Worm (Caenorhabditis elegans): ENCODE data around the gene F46F3.3.

Gene F46F3.3

ce11 chrV:11676498-11676897 is 9.2 kb downstream of the F46F3.3 start:
- no peak for TF ChIP-seq tbx-8 (GFP tag; optimal IDR thresholded peaks at IDR 0.05)
- no peak for TF ChIP-seq lsy-2 (tag; optimal IDR thresholded peaks at IDR 0.05)
- TF ChIP-seq elt-3 (tag; optimal IDR thresholded peaks at IDR 0.05), result no peak
- TF ChIP-seq mep-1 (tag; optimal IDR thresholded peaks at IDR 0.05), result no peak
- TF ChIP-seq sem-2 (GFP tag; optimal IDR thresholded peaks at IDR 0.05), result no peak
- TF ChIP-seq nhr-2 (tag; optimal IDR thresholded peaks at IDR 0.05), result no peak
- no peak for TF ChIP-seq nhr-12 (tag; optimal IDR thresholded peaks at IDR 0.05)
- TF ChIP-seq ceh-43 (GFP tag; optimal IDR thresholded peaks at IDR 0.05), result no peak
- TF ChIP-seq bed-3 (GFP tag; optimal IDR thresholded peaks at IDR 0.05), result no peak
- TF ChIP-seq mls-2 (tag; optimal IDR thresholded peaks at IDR 0.05), result no peak

- TF ChIP-seq elt-1 (tag; optimal IDR thresholded peaks at IDR 0.05; ENCODE audit: borderline replicate concordance, insufficient read depth) (no peak), ceh-39 (tag; optimal IDR thresholded peaks at IDR 0.05) (no peak), nhr-237 (tag; optimal IDR thresholded peaks at IDR 0.05) (no peak), blmp-1 (tag; optimal IDR thresholded peaks at IDR 0.05) (no peak), sptf-1 (tag; optimal IDR thresholded peaks at IDR 0.05) (no peak), lin-13 (tag; optimal IDR thresholded peaks at IDR 0.05) (no peak), nhr-12 (tag; optimal IDR thresholded peaks at IDR 0.05) (no peak), unc-120 (tag; optimal IDR thresholded peaks at IDR 0.05; ENCODE audit: poor library complexity, severe bottlenecking) (no peak), pha-4 (tag; optimal IDR thresholded peaks at IDR 0.05) (no peak), lsy-2 (tag; optimal IDR thresholded peaks at IDR 0.05) (no peak), ztf-11 (tag; optimal IDR thresholded peaks at IDR 0.05) (no peak), ces-1 (GFP tag; optimal IDR thresholded peaks at IDR 0.05) (no peak), flh-1 (GFP tag; optimal IDR thresholded peaks at IDR 0.05) (no peak), mls-2 (tag; optimal IDR thresholded peaks at IDR 0.05) (no peak), M03D4.4 (tag; optimal IDR thresholded peaks at IDR 0.05) (no peak), unc-62 (GFP tag; optimal IDR thresholded peaks at IDR 0.05) (no peak), sem-2 (GFP tag; optimal IDR thresholded peaks at IDR 0.05) (no peak), bed-3 (GFP tag; optimal IDR thresholded peaks at IDR 0.05) (no peak)
Measured at ce11 chrV:11677030-11677429, 9.8 kb downstream of the F46F3.3 start.

- TF ChIP-seq unc-120 (tag; optimal IDR thresholded peaks at IDR 0.05; ENCODE audit: poor library complexity, severe bottlenecking) (peak; percentile 60), hlh-1 (tag; optimal IDR thresholded peaks at IDR 0.05) (peak; percentile 76), ztf-11 (tag; optimal IDR thresholded peaks at IDR 0.05) (no peak)
Measured at ce11 chrV:11677494-11677893, 10.2 kb downstream of the F46F3.3 start.

- TF ChIP-seq mab-5 (tag; optimal IDR thresholded peaks at IDR 0.05) (no peak), elt-3 (tag; optimal IDR thresholded peaks at IDR 0.05) (no peak), unc-39 (tag; optimal IDR thresholded peaks at IDR 0.05) (no peak), unc-120 (tag; optimal IDR thresholded peaks at IDR 0.05; ENCODE audit: poor library complexity, severe bottlenecking) (no peak), sem-2 (GFP tag; optimal IDR thresholded peaks at IDR 0.05) (no peak), pha-4 (tag; optimal IDR thresholded peaks at IDR 0.05) (no peak), mls-2 (tag; optimal IDR thresholded peaks at IDR 0.05) (no peak), nhr-28 (tag; optimal IDR thresholded peaks at IDR 0.05) (no peak), ceh-83 (GFP tag; optimal IDR thresholded peaks at IDR 0.05) (no peak), cnd-1 (tag; optimal IDR thresholded peaks at IDR 0.05) (no peak), blmp-1 (tag; optimal IDR thresholded peaks at IDR 0.05) (peak; percentile 25), ham-2 (GFP tag; optimal IDR thresholded peaks at IDR 0.05) (peak; percentile 49), unc-62 (GFP tag; optimal IDR thresholded peaks at IDR 0.05) (peak; percentile 46), nhr-237 (tag; optimal IDR thresholded peaks at IDR 0.05) (no peak), hlh-1 (tag; optimal IDR thresholded peaks at IDR 0.05) (no peak), zip-8 (tag; optimal IDR thresholded peaks at IDR 0.05) (peak; percentile 42), tbx-8 (GFP tag; optimal IDR thresholded peaks at IDR 0.05) (no peak), sptf-1 (tag; optimal IDR thresholded peaks at IDR 0.05) (no peak), nhr-2 (tag; optimal IDR thresholded peaks at IDR 0.05) (no peak), lsy-2 (tag; optimal IDR thresholded peaks at IDR 0.05) (no peak), ceh-39 (tag; optimal IDR thresholded peaks at IDR 0.05) (no peak), ztf-11 (tag; optimal IDR thresholded peaks at IDR 0.05) (no peak), mep-1 (tag; optimal IDR thresholded peaks at IDR 0.05) (no peak)
Measured at ce11 chrV:11680519-11681203, 13.4 kb downstream of the F46F3.3 start.

- TF ChIP-seq nhr-76 (tag; optimal IDR thresholded peaks at IDR 0.05), result no peak
- no peak for TF ChIP-seq mls-2 (tag; optimal IDR thresholded peaks at IDR 0.05)
- TF ChIP-seq nhr-237 (tag; optimal IDR thresholded peaks at IDR 0.05), result no peak
- no peak for TF ChIP-seq lin-13 (tag; optimal IDR thresholded peaks at IDR 0.05)
- TF ChIP-seq blmp-1 (tag; optimal IDR thresholded peaks at IDR 0.05), result no peak
- no peak for TF ChIP-seq bed-3 (GFP tag; optimal IDR thresholded peaks at IDR 0.05)
- no peak for TF ChIP-seq ceh-43 (GFP tag; optimal IDR thresholded peaks at IDR 0.05)
- no peak for TF ChIP-seq tbx-8 (GFP tag; optimal IDR thresholded peaks at IDR 0.05)
- no peak for TF ChIP-seq lin-32 (GFP tag; optimal IDR thresholded peaks at IDR 0.05)
- no peak for TF ChIP-seq ceh-39 (tag; optimal IDR thresholded peaks at IDR 0.05)
- TF ChIP-seq nhr-28 (tag; optimal IDR thresholded peaks at IDR 0.05), result no peak
- TF ChIP-seq ztf-11 (tag; optimal IDR thresholded peaks at IDR 0.05), result no peak
- no peak for TF ChIP-seq flh-1 (GFP tag; optimal IDR thresholded peaks at IDR 0.05)
- no peak for TF ChIP-seq pha-4 (tag; optimal IDR thresholded peaks at IDR 0.05)
- no peak for TF ChIP-seq unc-39 (tag; optimal IDR thresholded peaks at IDR 0.05)
- TF ChIP-seq ceh-83 (GFP tag; optimal IDR thresholded peaks at IDR 0.05), result no peak
Measured at ce11 chrV:11682858-11683257, 15.6 kb downstream of the F46F3.3 start.

Data from whole organism, mixed stage, embryonic.